Fruit fly (Drosophila melanogaster): ENCODE results near the gene pad.

The pad gene

dm6 chr3R:16335438-16336073 lies 6.6 kb upstream of the pad start:
- 0 out of 2 replicates have a peak, but pooled peaks have one; percentile 7 for TF ChIP-seq CG4404 (GFP tag; IDR thresholded peaks at IDR 0.05)
- 0 out of 2 replicates have a peak, but pooled peaks have one; percentile 22 for TF ChIP-seq Dref (GFP tag; IDR thresholded peaks at IDR 0.05)
- no peak for TF ChIP-seq Side (GFP tag; optimal IDR thresholded peaks at IDR 0.05)
- peak; percentile 74 for TF ChIP-seq CG8281 (tag; optimal IDR thresholded peaks at IDR 0.05)
- TF ChIP-seq HmgZ (tag; optimal IDR thresholded peaks at IDR 0.05), result no peak
- peak; percentile 96 for TF ChIP-seq CG8359 (GFP tag; optimal IDR thresholded peaks at IDR 0.05; ENCODE audit: borderline replicate concordance)
- TF ChIP-seq vvl (GFP tag; IDR thresholded peaks at IDR 0.05), result 0 out of 2 replicates have a peak, but pooled peaks have one; percentile 23
- TF ChIP-seq Deaf1 (tag; optimal IDR thresholded peaks at IDR 0.05), result peak; percentile 38
- TF ChIP-seq chinmo (GFP tag; IDR thresholded peaks at IDR 0.05; ENCODE audit: partially characterized antibody), result 0 out of 4 replicates have a peak, but pooled peaks have one; percentile 20
- peak; percentile 82 for TF ChIP-seq lab (GFP tag; optimal IDR thresholded peaks at IDR 0.05)

- peak; percentile 2 for TF ChIP-seq CG30403 (GFP tag; optimal IDR thresholded peaks at IDR 0.05)
- TF ChIP-seq jumu (GFP tag; optimal IDR thresholded peaks at IDR 0.05), result no peak
- TF ChIP-seq dmrt11E (tag; optimal IDR thresholded peaks at IDR 0.05), result peak; percentile 13
- TF ChIP-seq prd (optimal IDR thresholded peaks at IDR 0.05), result no peak
- TF ChIP-seq prd (GFP tag; IDR thresholded peaks at IDR 0.05), result no peak
- TF ChIP-seq CG7839 (tag; optimal IDR thresholded peaks at IDR 0.05), result peak; percentile 17
- peak; percentile 47 for TF ChIP-seq Sox100B (GFP tag; optimal IDR thresholded peaks at IDR 0.05)
- TF ChIP-seq Hey (tag; optimal IDR thresholded peaks at IDR 0.05), result peak; percentile 26
- TF ChIP-seq Kr (GFP tag; optimal IDR thresholded peaks at IDR 0.05), result peak; percentile 98
- TF ChIP-seq pho (GFP tag; optimal IDR thresholded peaks at IDR 0.05), result no peak
- TF ChIP-seq tna (GFP tag; IDR thresholded peaks at IDR 0.05; ENCODE audit: partially characterized antibody), result 0 out of 2 replicates have a peak, but pooled peaks have one; percentile 12
- TF ChIP-seq Chrac-16 (GFP tag; optimal IDR thresholded peaks at IDR 0.05), result no peak
- no peak for TF ChIP-seq Antp (GFP tag; optimal IDR thresholded peaks at IDR 0.05)
- TF ChIP-seq Myb (GFP tag; optimal IDR thresholded peaks at IDR 0.05), result no peak
- no peak for TF ChIP-seq Bdp1 (GFP tag; optimal IDR thresholded peaks at IDR 0.05)
- peak; percentile 42 for TF ChIP-seq CG11504 (tag; optimal IDR thresholded peaks at IDR 0.05)
- TF ChIP-seq corto (GFP tag; optimal IDR thresholded peaks at IDR 0.05), result no peak
- TF ChIP-seq fd102C (GFP tag; optimal IDR thresholded peaks at IDR 0.05), result no peak
- peak; percentile 22 for TF ChIP-seq CG1529 (GFP tag; optimal IDR thresholded peaks at IDR 0.05)
- TF ChIP-seq wdn (GFP tag; IDR thresholded peaks at IDR 0.05), result 0 out of 2 replicates have a peak, but pooled peaks have one; percentile 12
- TF ChIP-seq phol (tag; optimal IDR thresholded peaks at IDR 0.05), result peak; percentile 29
- no peak for TF ChIP-seq CG13424 (tag; optimal IDR thresholded peaks at IDR 0.05)
- TF ChIP-seq stc (GFP tag; IDR thresholded peaks at IDR 0.05), result no peak
- TF ChIP-seq sens (GFP tag), result peak; percentile 2
- peak; percentile 20 for TF ChIP-seq nmo (GFP tag; optimal IDR thresholded peaks at IDR 0.05)
- TF ChIP-seq Ets65A (GFP tag), result peak; percentile 24
- no peak for TF ChIP-seq Spps (tag; optimal IDR thresholded peaks at IDR 0.05)
- TF ChIP-seq lola (GFP tag; optimal IDR thresholded peaks at IDR 0.05), result peak in 1 of 3 experiments; percentile 27
- TF ChIP-seq Ets97D (GFP tag; optimal IDR thresholded peaks at IDR 0.05), result no peak
- no peak for TF ChIP-seq Dbx (GFP tag; IDR thresholded peaks at IDR 0.05)
- no peak for TF ChIP-seq C15 (GFP tag; IDR thresholded peaks at IDR 0.05)
- no peak for TF ChIP-seq CG4424 (GFP tag; optimal IDR thresholded peaks at IDR 0.05)
- no peak for TF ChIP-seq CG13296 (GFP tag; optimal IDR thresholded peaks at IDR 0.05)
- no peak for TF ChIP-seq onecut (GFP tag; IDR thresholded peaks at IDR 0.05)
- TF ChIP-seq CG12659 (GFP tag; optimal IDR thresholded peaks at IDR 0.05), result no peak
- peak; percentile 91 for TF ChIP-seq kni (GFP tag; optimal IDR thresholded peaks at IDR 0.05)
- TF ChIP-seq CG8924 (tag; optimal IDR thresholded peaks at IDR 0.05), result no peak
Observed at dm6 chr3R:16336327-16337052, 5.6 kb upstream of the pad start.
